Worm (Caenorhabditis elegans): Measurements from ENCODE around the gene acy-4.
"Not testable (repeated sequence)": the region's sequence is repeated elsewhere in the genome, so short reads cannot be mapped to it uniquely, and the experiment has no call there.

Gene acy-4

ce11 chrV:5630792-5631191 is at the start of gene acy-4:
Gene acy-4 (minus strand): TSS chrV:5630892.
- TF ChIP-seq dao-5 (tag; optimal IDR thresholded peaks at IDR 0.05) (no peak), him-1 (tag; optimal IDR thresholded peaks at IDR 0.05) (no peak), W03F9.2 (tag; optimal IDR thresholded peaks at IDR 0.05) (no peak)

DNA sequence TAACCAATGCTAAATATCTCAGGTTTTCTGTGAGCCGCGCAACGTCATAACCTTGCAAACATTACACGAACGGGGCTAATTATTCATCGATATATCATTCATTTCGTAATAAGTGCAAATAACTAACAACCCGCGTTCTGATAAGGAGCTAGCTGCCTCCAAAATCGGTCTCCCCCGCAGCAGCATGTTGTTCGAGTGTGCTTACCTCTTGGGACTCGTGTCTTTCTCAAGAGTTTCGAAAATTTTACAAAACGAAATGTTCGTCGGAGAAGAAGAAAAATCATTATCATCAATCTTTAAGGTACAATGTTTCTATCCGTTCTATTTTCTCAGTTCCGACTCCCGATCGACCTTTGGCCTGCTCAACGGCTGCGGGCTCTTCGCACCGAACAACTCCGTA is 47.3 kb upstream of the acy-4 start:
- TF ChIP-seq W03F9.2 (tag; optimal IDR thresholded peaks at IDR 0.05), result no peak
- no peak for TF ChIP-seq him-1 (tag; optimal IDR thresholded peaks at IDR 0.05)
- no peak for TF ChIP-seq dao-5 (tag; optimal IDR thresholded peaks at IDR 0.05)

DNA sequence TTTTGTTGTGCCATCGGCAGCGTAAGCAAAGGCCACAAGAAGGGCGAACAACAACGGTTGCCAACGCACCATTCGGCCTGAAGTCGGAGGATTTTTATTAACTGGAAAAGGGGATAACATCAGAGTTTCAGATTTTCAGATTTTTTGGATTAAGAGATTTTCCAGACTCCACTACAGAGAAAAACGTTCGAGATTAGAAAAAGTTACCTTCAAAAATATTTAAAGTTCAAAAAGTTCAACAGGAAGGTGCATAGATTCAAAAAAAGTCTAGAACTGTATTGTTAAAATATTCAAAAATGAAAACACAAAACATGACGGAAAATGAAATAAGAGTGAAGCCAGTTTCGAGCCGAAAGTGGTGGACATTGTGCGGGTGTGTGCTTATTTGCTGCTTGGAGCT is 45.3 kb upstream of the acy-4 start, which contains the start of gene pqn-13:
TSS of gene pqn-13 (minus strand) at position 101 of the 400 bp plus-strand sequence.
- TF ChIP-seq him-1 (tag; optimal IDR thresholded peaks at IDR 0.05) (no peak), dao-5 (tag; optimal IDR thresholded peaks at IDR 0.05) (no peak), W03F9.2 (tag; optimal IDR thresholded peaks at IDR 0.05) (no peak)

DNA sequence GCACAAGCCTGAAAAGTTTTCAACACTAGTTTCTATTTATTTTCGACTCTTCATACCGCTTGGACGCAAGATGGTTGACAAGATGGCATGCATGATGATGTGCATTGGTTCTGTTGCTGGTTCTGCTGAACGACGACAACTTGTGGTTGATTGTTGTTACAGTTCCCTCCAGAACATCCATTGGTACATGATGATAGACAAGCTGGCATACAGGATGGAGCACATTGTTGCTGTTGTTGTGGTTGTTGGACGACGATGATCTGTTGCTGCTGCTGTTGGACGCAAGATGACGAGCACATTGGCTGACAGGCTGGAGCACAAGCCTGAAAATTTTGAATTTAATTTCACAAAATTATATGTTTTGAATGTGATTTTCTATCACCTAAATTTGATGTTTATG is 41.6 kb upstream of the acy-4 start:
- TF ChIP-seq W03F9.2 (tag; optimal IDR thresholded peaks at IDR 0.05), result no peak
- no peak for TF ChIP-seq him-1 (tag; optimal IDR thresholded peaks at IDR 0.05)
- TF ChIP-seq dao-5 (tag; optimal IDR thresholded peaks at IDR 0.05), result no peak

ce11 chrV:5668968-5669367 is 38.3 kb upstream of the acy-4 start:
- TF ChIP-seq him-1 (tag; optimal IDR thresholded peaks at IDR 0.05) (no peak), dao-5 (tag; optimal IDR thresholded peaks at IDR 0.05) (no peak), W03F9.2 (tag; optimal IDR thresholded peaks at IDR 0.05) (no peak)

DNA sequence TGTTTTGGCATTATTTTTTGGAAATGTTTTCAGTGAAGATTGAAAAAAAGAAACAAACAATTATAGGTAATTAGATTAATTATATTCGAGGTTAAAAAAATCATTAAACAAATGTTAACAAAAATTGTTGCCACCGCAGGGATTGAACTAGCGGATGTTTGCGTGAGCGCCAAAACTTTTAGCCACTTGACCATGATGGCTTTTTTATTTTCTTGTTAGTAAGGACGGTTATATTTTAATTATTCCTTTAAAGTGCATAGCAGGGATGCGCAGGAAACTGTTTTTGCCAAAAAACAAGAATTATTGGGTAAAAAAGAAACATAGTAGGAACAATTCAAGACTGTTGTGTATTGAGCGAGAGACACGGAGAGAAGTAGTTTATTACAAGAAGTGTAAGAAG is 36.6 kb upstream of the acy-4 start:
- TF ChIP-seq W03F9.2 (tag; optimal IDR thresholded peaks at IDR 0.05) (peak; percentile 18), dao-5 (tag; optimal IDR thresholded peaks at IDR 0.05) (no peak), him-1 (tag; optimal IDR thresholded peaks at IDR 0.05) (no peak)

DNA sequence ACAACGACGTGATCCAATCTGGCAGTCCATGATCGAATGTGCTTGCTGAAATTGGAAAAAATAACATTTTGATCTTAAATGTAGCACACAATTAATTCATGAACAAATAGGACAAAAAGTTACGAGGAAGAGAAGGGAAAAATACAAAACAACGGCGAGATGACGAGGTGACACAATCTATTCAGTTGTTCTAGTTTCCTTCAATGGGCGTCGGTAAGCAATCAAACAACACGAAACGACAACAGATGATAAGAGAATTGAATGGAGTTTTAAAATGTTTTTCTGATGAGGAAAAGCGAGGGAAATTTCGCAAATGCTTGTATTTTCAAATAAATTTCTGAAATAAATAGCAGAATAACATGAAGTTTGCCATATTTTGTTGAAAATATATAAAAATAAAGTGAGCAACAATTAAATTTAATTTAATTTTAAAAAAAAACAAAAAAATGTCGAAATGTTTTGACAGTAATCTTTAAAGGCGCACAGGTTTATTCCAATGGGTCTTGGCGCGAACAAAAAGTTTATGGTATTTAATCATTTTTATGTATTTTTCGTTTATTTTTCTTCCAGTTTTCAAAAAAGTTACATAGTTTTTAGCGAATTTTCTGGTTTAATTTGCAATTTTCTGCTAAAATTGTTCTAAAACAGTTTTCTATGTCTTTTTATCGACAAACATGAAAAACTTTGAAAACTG is 35.5 kb upstream of the acy-4 start, which contains the start of gene C14C11.7:
TSS of gene C14C11.7 (minus strand) at position 51 of the 694 bp plus-strand sequence.
- no peak for TF ChIP-seq him-1 (tag; optimal IDR thresholded peaks at IDR 0.05)
- no peak for TF ChIP-seq W03F9.2 (tag; optimal IDR thresholded peaks at IDR 0.05)
- TF ChIP-seq dao-5 (tag; optimal IDR thresholded peaks at IDR 0.05), result no peak

ce11 chrV:5663317-5663716 is 32.6 kb upstream of the acy-4 start, which contains the start of gene C14C11.1:
Gene C14C11.1 (plus strand): TSS chrV:5663617.
- not testable (repeated sequence) for TF ChIP-seq dao-5, W03F9.2, him-1 (tag; optimal IDR thresholded peaks at IDR 0.05)

ce11 chrV:5660604-5661209 is 30.0 kb upstream of the acy-4 start, which contains the start of the genes mut-14 and C14C11.2:
Gene mut-14 (minus strand): TSS chrV:5660704.
Gene C14C11.2 (plus strand): TSS chrV:5661159.
- TF ChIP-seq W03F9.2 (tag; optimal IDR thresholded peaks at IDR 0.05) (no peak), him-1 (tag; optimal IDR thresholded peaks at IDR 0.05) (no peak), dao-5 (tag; optimal IDR thresholded peaks at IDR 0.05) (no peak)

DNA sequence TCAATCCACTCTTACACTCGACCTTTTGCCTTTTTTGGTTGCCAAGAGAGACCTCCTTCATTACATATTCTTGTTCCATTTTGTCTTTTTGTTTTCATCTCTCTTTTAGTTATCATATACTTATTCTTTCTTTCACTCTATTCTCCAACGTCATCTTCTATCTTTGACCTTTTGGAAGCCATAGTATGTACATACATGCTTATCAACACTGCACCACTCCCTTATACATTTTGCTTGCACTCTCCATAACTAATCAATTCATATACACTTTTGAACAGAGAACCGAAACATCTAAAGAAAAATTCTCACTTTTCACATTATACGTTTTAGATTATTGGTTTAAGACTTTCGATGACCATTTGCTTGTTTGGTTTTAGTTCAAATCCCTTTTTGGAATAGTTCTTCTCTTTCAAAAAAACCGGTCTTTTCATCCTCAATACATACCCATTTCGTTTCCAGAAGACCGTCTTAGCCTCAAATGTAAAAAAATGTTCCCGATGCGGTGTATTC is 23.4 kb upstream of the acy-4 start, which contains the start of gene hex-2:
TSS of gene hex-2 (plus strand) at position 460 of the 510 bp plus-strand sequence.
- TF ChIP-seq him-1 (tag; optimal IDR thresholded peaks at IDR 0.05) (no peak), dao-5 (tag; optimal IDR thresholded peaks at IDR 0.05) (no peak), W03F9.2 (tag; optimal IDR thresholded peaks at IDR 0.05) (no peak)

DNA sequence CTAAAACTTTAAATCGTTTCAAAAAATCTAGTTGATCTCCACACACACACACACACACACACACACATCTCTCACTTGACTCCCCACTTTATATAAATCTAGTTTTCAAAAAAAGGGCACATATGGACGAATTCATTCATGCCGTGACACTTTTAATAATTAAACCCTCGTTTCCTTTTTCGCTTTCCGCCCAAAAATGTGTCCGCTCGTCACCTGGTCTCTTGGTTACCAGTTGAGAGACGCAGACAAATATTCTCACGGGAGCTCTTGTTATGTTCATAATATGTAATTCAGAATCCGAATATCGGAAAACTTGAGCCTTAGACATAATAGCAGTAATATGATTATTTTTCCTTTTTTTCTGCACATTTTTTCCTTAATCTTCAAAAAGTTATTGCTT is 21.2 kb upstream of the acy-4 start:
- TF ChIP-seq W03F9.2 (tag; optimal IDR thresholded peaks at IDR 0.05), result no peak
- TF ChIP-seq him-1 (tag; optimal IDR thresholded peaks at IDR 0.05), result no peak
- TF ChIP-seq dao-5 (tag; optimal IDR thresholded peaks at IDR 0.05), result no peak

ce11 chrV:5647359-5647758 is 16.7 kb upstream of the acy-4 start, which contains the start of gene C14C11.4:
Gene C14C11.4 (plus strand): TSS chrV:5647610.
- TF ChIP-seq dao-5 (tag; optimal IDR thresholded peaks at IDR 0.05), result no peak
- no peak for TF ChIP-seq him-1 (tag; optimal IDR thresholded peaks at IDR 0.05)
- TF ChIP-seq W03F9.2 (tag; optimal IDR thresholded peaks at IDR 0.05), result no peak

- TF ChIP-seq him-1 (tag; optimal IDR thresholded peaks at IDR 0.05) (no peak), dao-5 (tag; optimal IDR thresholded peaks at IDR 0.05) (no peak), W03F9.2 (tag; optimal IDR thresholded peaks at IDR 0.05) (no peak)
Observed at ce11 chrV:5644171-5644570, 13.5 kb upstream of the acy-4 start, which contains the start of gene srx-117. Gene srx-117 (plus strand): TSS chrV:5644471.

ce11 chrV:5634445-5634844 is 3.8 kb upstream of the acy-4 start:
- no peak for TF ChIP-seq dao-5 (tag; optimal IDR thresholded peaks at IDR 0.05)
- TF ChIP-seq him-1 (tag; optimal IDR thresholded peaks at IDR 0.05), result no peak
- no peak for TF ChIP-seq W03F9.2 (tag; optimal IDR thresholded peaks at IDR 0.05)

Data from whole organism, L4/young adult.